Worm (Caenorhabditis elegans) whole organism, L4 larva: Measurements from ENCODE around the gene ttll-11.

Source experiments
- Y105C5A.15 ChIP-seq: fragments of 200-800 bp; sonication (Bioruptor generic); IDR thresholded peaks from 2 replicates; pipeline ENCODE4 v1.3.6; 2022; ENCODE audit warnings: missing genetic modification characterization, missing compliant biosample characterization
- Y5F2A.4 ChIP-seq: fragments of 200-800 bp; sonication (Bioruptor generic); optimal IDR thresholded peaks from 2 replicates; lab custom pipeline; 2018; ENCODE audit warnings: mild to moderate bottlenecking, missing genetic modification characterization, missing compliant biosample characterization
- ceh-82 ChIP-seq: sonication (generic microtip); optimal IDR thresholded peaks from 2 replicates; lab custom pipeline; 2017; ENCODE audit warnings: missing biosample characterization, missing genetic modification characterization
- fos-1 ChIP-seq: fragments of 150-350 bp; optimal IDR thresholded peaks from 2 replicates; lab custom pipeline; 2014; ENCODE audit warnings: missing biosample characterization, missing genetic modification characterization
- lin-15B ChIP-seq: fragments of 150-350 bp; sonication (generic microtip); optimal IDR thresholded peaks from 3 replicates; lab custom pipeline; 2014; ENCODE audit warnings: missing biosample characterization, missing genetic modification characterization
- skn-1 ChIP-seq: fragments of 150-350 bp; optimal IDR thresholded peaks from 2 replicates; lab custom pipeline; 2014; ENCODE audit warnings: missing biosample characterization, missing genetic modification characterization

ce11 chrIV:8740952-8741438 is 43.5 kb downstream of the ttll-11 start, which contains the start of gene F21D5.6:
- no peak for TF ChIP-seq ceh-82 (tag; lab: Kevin White, UChicago)
- no peak for TF ChIP-seq Y5F2A.4 (GFP tag; lab: Kevin White, UChicago)
- TF ChIP-seq Y105C5A.15 (GFP tag; lab: Robert Waterston, UW) = no peak
- no peak for TF ChIP-seq fos-1 (tag; lab: Kevin White, UChicago)
- TF ChIP-seq skn-1 = no peak
- TF ChIP-seq lin-15B (tag; lab: Kevin White, UChicago) = no peak
